Fruit fly (Drosophila melanogaster) whole organism, embryonic: ENCODE results near the gene bib.

Experiments
- Abd-B ChIP-seq: fragments of 200-800 bp; sonication (Bioruptor generic); optimal IDR thresholded peaks from 2 replicates; lab custom pipeline; 2018; ENCODE audit warnings: missing biosample characterization, mild to moderate bottlenecking, missing genetic modification characterization, moderate library complexity
- Bteb2 ChIP-seq: fragments of 200-800 bp; sonication (Bioruptor generic); optimal IDR thresholded peaks from 2 replicates; lab custom pipeline; 2016; ENCODE audit warnings: missing biosample characterization, missing genetic modification characterization
- CG10366 ChIP-seq: fragments of 200-800 bp; sonication (Bioruptor generic); IDR thresholded peaks from 2 replicates; pipeline ENCODE4 v1.3.6; 2022; ENCODE audit warnings: missing biosample characterization, missing genetic modification characterization
- CG11695 ChIP-seq: fragments of 200-800 bp; sonication (Bioruptor generic); IDR thresholded peaks from 3 replicates; pipeline ENCODE4 v1.3.6; 2022; ENCODE audit warnings: missing biosample characterization, missing genetic modification characterization
- CG11696 ChIP-seq: fragments of 200-800 bp; sonication (Bioruptor generic); IDR thresholded peaks from 2 replicates; pipeline ENCODE4 v1.3.6; 2022; ENCODE audit warnings: missing biosample characterization, missing genetic modification characterization
- CG11723 ChIP-seq: fragments of 200-800 bp; sonication (Bioruptor generic); optimal IDR thresholded peaks from 2 replicates; lab custom pipeline; 2017; ENCODE audit warnings: missing biosample characterization, mild to moderate bottlenecking, missing genetic modification characterization
- CG1233 ChIP-seq: fragments of 200-800 bp; sonication (Bioruptor generic); optimal IDR thresholded peaks from 4 replicates; lab custom pipeline; 2018; ENCODE audit warnings: missing biosample characterization, mild to moderate bottlenecking, missing genetic modification characterization
- CG14860 ChIP-seq: fragments of 200-800 bp; sonication (Bioruptor generic); IDR thresholded peaks from 3 replicates; pipeline ENCODE4 v1.3.6; 2022; ENCODE audit warnings: missing biosample characterization, missing genetic modification characterization; ENCODE audit not compliant: partially characterized antibody
- CG15514 ChIP-seq: fragments of 200-800 bp; sonication (Bioruptor generic); optimal IDR thresholded peaks from 3 replicates; lab custom pipeline; 2017; ENCODE audit warnings: missing biosample characterization, missing genetic modification characterization, mild to moderate bottlenecking, moderate library complexity, missing genetic modification reagents
- CG17829 ChIP-seq: fragments of 200-800 bp; optimal IDR thresholded peaks from 2 replicates; lab custom pipeline; 2019; ENCODE audit warnings: missing biosample characterization, mild to moderate bottlenecking, missing genetic modification characterization, moderate library complexity
- CG2678 ChIP-seq: fragments of 200-800 bp; sonication (Bioruptor generic); optimal IDR thresholded peaks from 3 replicates; lab custom pipeline; 2019; ENCODE audit warnings: missing biosample characterization, mild to moderate bottlenecking, missing genetic modification characterization, moderate library complexity
- CG30020 ChIP-seq: fragments of 200-800 bp; optimal IDR thresholded peaks from 2 replicates; lab custom pipeline; 2019; ENCODE audit warnings: missing biosample characterization, mild to moderate bottlenecking, missing genetic modification characterization, moderate library complexity
- CG34224 ChIP-seq: fragments of 200-800 bp; sonication (Bioruptor generic); IDR thresholded peaks from 3 replicates; pipeline ENCODE4 v1.3.6; 2022; ENCODE audit warnings: missing biosample characterization, missing genetic modification characterization; ENCODE audit not compliant: partially characterized antibody
- CG3838 ChIP-seq: fragments of 200-800 bp; sonication (Bioruptor generic); optimal IDR thresholded peaks from 3 replicates; lab custom pipeline; 2016; ENCODE audit warnings: missing biosample characterization, missing genetic modification characterization
- CG4617 ChIP-seq: fragments of 200-800 bp; sonication (Bioruptor generic); optimal IDR thresholded peaks from 3 replicates; lab custom pipeline; 2016; ENCODE audit warnings: missing biosample characterization, missing genetic modification characterization, borderline replicate concordance
- CG4820 ChIP-seq: fragments of 200-800 bp; sonication (Bioruptor generic); optimal IDR thresholded peaks from 3 replicates; lab custom pipeline; 2016; ENCODE audit warnings: missing biosample characterization, missing genetic modification characterization
- CG6854 ChIP-seq: fragments of 200-800 bp; sonication (Bioruptor generic); optimal IDR thresholded peaks from 3 replicates; lab custom pipeline; 2017; ENCODE audit warnings: missing biosample characterization, mild to moderate bottlenecking, missing genetic modification characterization
- CG7839 ChIP-seq: fragments of 200-800 bp; sonication (Bioruptor generic); optimal IDR thresholded peaks from 3 replicates; lab custom pipeline; 2018; ENCODE audit warnings: missing biosample characterization, mild to moderate bottlenecking, missing genetic modification characterization, moderate library complexity
- CG8924 ChIP-seq: fragments of 200-800 bp; optimal IDR thresholded peaks from 3 replicates; lab custom pipeline; 2019; ENCODE audit warnings: missing biosample characterization, mild to moderate bottlenecking, missing genetic modification characterization, moderate library complexity
- Camta ChIP-seq: fragments of 200-800 bp; sonication (Bioruptor generic); optimal IDR thresholded peaks from 2 replicates; lab custom pipeline; 2016; ENCODE audit warnings: missing biosample characterization, missing genetic modification characterization
- D19A ChIP-seq: fragments of 200-800 bp; optimal IDR thresholded peaks from 3 replicates; lab custom pipeline; 2019; ENCODE audit warnings: missing biosample characterization, mild to moderate bottlenecking, missing genetic modification characterization, moderate library complexity
- Doc2 ChIP-seq: fragments of 200-800 bp; sonication (Bioruptor generic); IDR thresholded peaks from 2 replicates; pipeline ENCODE4 v1.3.6; 2022; ENCODE audit warnings: missing biosample characterization, missing genetic modification characterization
- Hey ChIP-seq: fragments of 200-800 bp; sonication (Bioruptor generic); optimal IDR thresholded peaks from 3 replicates; lab custom pipeline; 2018; ENCODE audit warnings: missing biosample characterization, mild to moderate bottlenecking, missing genetic modification characterization
- Meics ChIP-seq: fragments of 200-800 bp; sonication (Bioruptor generic); optimal IDR thresholded peaks from 2 replicates; lab custom pipeline; 2017; ENCODE audit warnings: missing biosample characterization, mild to moderate bottlenecking, missing genetic modification characterization
- Mes4 ChIP-seq: fragments of 200-800 bp; sonication (Bioruptor generic); optimal IDR thresholded peaks from 2 replicates; lab custom pipeline; 2016; ENCODE audit warnings: missing biosample characterization, missing genetic modification characterization
- Myb ChIP-seq: fragments of 200-800 bp; sonication (Bioruptor generic); optimal IDR thresholded peaks from 2 replicates; lab custom pipeline; 2016; ENCODE audit warnings: missing biosample characterization, missing genetic modification characterization
- Neu2 ChIP-seq: fragments of 200-800 bp; sonication (Bioruptor generic); optimal IDR thresholded peaks from 3 replicates; lab custom pipeline; 2016; ENCODE audit warnings: missing biosample characterization, missing genetic modification characterization, borderline replicate concordance
- Optix ChIP-seq: fragments of 200-800 bp; sonication (Bioruptor generic); IDR thresholded peaks from 3 replicates; pipeline ENCODE4 v1.3.6; 2022; ENCODE audit warnings: missing biosample characterization, missing genetic modification characterization
- PHDP ChIP-seq: fragments of 200-800 bp; sonication (Bioruptor generic); optimal IDR thresholded peaks from 3 replicates; lab custom pipeline; 2018; ENCODE audit warnings: missing biosample characterization, mild to moderate bottlenecking, missing genetic modification characterization, moderate library complexity
- Poxn ChIP-seq: fragments of 200-800 bp; sonication (Bioruptor generic); IDR thresholded peaks from 2 replicates; pipeline ENCODE4 v1.3.6; 2022; ENCODE audit warnings: missing biosample characterization, missing genetic modification characterization
- Sox100B ChIP-seq: fragments of 200-800 bp; sonication (Bioruptor generic); optimal IDR thresholded peaks from 3 replicates; lab custom pipeline; 2018; ENCODE audit warnings: missing biosample characterization, mild to moderate bottlenecking, missing genetic modification characterization
- al ChIP-seq: fragments of 200-800 bp; sonication (Bioruptor generic); IDR thresholded peaks from 2 replicates; pipeline ENCODE4 v1.3.6; 2022; ENCODE audit warnings: missing biosample characterization, missing genetic modification characterization
- ato ChIP-seq: fragments of 200-800 bp; sonication (Bioruptor generic); IDR thresholded peaks from 2 replicates; pipeline ENCODE4 v1.3.6; 2022; ENCODE audit warnings: missing biosample characterization, missing genetic modification characterization; ENCODE audit not compliant: partially characterized antibody
- bcd ChIP-seq: fragments of 200-800 bp; sonication (Bioruptor generic); optimal IDR thresholded peaks from 2 replicates; lab custom pipeline; 2017; ENCODE audit warnings: missing biosample characterization, mild to moderate bottlenecking, missing genetic modification characterization
- crc ChIP-seq: fragments of 200-800 bp; sonication (Bioruptor generic); optimal IDR thresholded peaks from 2 replicates; lab custom pipeline; 2016; ENCODE audit warnings: missing biosample characterization, missing genetic modification characterization
- fd3F ChIP-seq: fragments of 200-800 bp; sonication (Bioruptor generic); optimal IDR thresholded peaks from 2 replicates; lab custom pipeline; 2018; ENCODE audit warnings: missing biosample characterization, mild to moderate bottlenecking, missing genetic modification characterization, moderate library complexity
- gem ChIP-seq: fragments of 200-800 bp; sonication (Bioruptor generic); optimal IDR thresholded peaks from 2 replicates; lab custom pipeline; 2019; ENCODE audit warnings: missing biosample characterization, mild to moderate bottlenecking, missing genetic modification characterization, moderate library complexity
- lmd ChIP-seq: fragments of 200-800 bp; sonication (Bioruptor generic); IDR thresholded peaks from 2 replicates; pipeline ENCODE4 v1.3.6; 2022; ENCODE audit warnings: missing biosample characterization, missing genetic modification characterization
- mirr ChIP-seq: fragments of 200-800 bp; sonication (Bioruptor generic); optimal IDR thresholded peaks from 3 replicates; lab custom pipeline; 2018; ENCODE audit warnings: missing biosample characterization, mild to moderate bottlenecking, missing genetic modification characterization
- nau ChIP-seq: fragments of 200-800 bp; sonication (Bioruptor generic); optimal IDR thresholded peaks from 3 replicates; lab custom pipeline; 2017; ENCODE audit warnings: missing biosample characterization, mild to moderate bottlenecking, missing genetic modification characterization, missing genetic modification reagents
- nerfin-2 ChIP-seq: fragments of 200-800 bp; sonication (Bioruptor generic); IDR thresholded peaks from 2 replicates; pipeline ENCODE4 v1.3.6; 2022; ENCODE audit warnings: missing biosample characterization, missing genetic modification characterization; ENCODE audit not compliant: partially characterized antibody
- p53 ChIP-seq: fragments of 200-800 bp; sonication (Bioruptor generic); optimal IDR thresholded peaks from 2 replicates; lab custom pipeline; 2016; ENCODE audit warnings: missing biosample characterization, missing genetic modification characterization
- sc ChIP-seq, 3 experiments: fragments of >200 bp in 2 of 3; fragments of 200-800 bp in 1 of 3; sonication (Bioruptor generic) in 1 of 3; optimal IDR thresholded peaks; 2 replicates in 2 of 3; 3 replicates in 1 of 3; lab custom pipeline; 2017; ENCODE audit warnings: mild to moderate bottlenecking in 1 of 3, missing biosample characterization in 1 of 3, missing genetic modification characterization in 1 of 3, missing genetic modification reagents in 1 of 3
- scrt ChIP-seq: fragments of 200-800 bp; sonication (Bioruptor generic); optimal IDR thresholded peaks from 2 replicates; lab custom pipeline; 2018; ENCODE audit warnings: missing biosample characterization, mild to moderate bottlenecking, missing genetic modification characterization, moderate library complexity
- sd ChIP-seq: fragments of 200-800 bp; sonication (Bioruptor generic); optimal IDR thresholded peaks from 3 replicates; lab custom pipeline; 2018; ENCODE audit warnings: missing biosample characterization, mild to moderate bottlenecking, missing genetic modification characterization, moderate library complexity
- sens ChIP-seq: fragments of 200-800 bp; sonication (Bioruptor generic); peaks from one replicate; lab custom pipeline; 2016; ENCODE audit warnings: missing biosample characterization, missing genetic modification characterization
- sisA ChIP-seq: fragments of 200-800 bp; sonication (Bioruptor generic); IDR thresholded peaks from 2 replicates; pipeline ENCODE4 v1.3.6; 2022; ENCODE audit warnings: missing biosample characterization, missing genetic modification characterization
- vvl ChIP-seq: fragments of 200-800 bp; sonication (Bioruptor generic); IDR thresholded peaks from 2 replicates; pipeline ENCODE4 v1.3.6; 2022; ENCODE audit warnings: missing biosample characterization, missing genetic modification characterization
- yki ChIP-seq: fragments of >200 bp; optimal IDR thresholded peaks from 3 replicates; lab custom pipeline; 2018
- z ChIP-seq: fragments of 200-800 bp; sonication (Bioruptor generic); IDR thresholded peaks from 3 replicates; pipeline ENCODE4 v1.3.6; 2022; ENCODE audit warnings: missing biosample characterization, missing genetic modification characterization
- zfh2 ChIP-seq: fragments of 200-800 bp; sonication (Bioruptor generic); optimal IDR thresholded peaks from 2 replicates; lab custom pipeline; 2016; ENCODE audit warnings: missing biosample characterization, missing genetic modification characterization

The bib gene

DNA sequence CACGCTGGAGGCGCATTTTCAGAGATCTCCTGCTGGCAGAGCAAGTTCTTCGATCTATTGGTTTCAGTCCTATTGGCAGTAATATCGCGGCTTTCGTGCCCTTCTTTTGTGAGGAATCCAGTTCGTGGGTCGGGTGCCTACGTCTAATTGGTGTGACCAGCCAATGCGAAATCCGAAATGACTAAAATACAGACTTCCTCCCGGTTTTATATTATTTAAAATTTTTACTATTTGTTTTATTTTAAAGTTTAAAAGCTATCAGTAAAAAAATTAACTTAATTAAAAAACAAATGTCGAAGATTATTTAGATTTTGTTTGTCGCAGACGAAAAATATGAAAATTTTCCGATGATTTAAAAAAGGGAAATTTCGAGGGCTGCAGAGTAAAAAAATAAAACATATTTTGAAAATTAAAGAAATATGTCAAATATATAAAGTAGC is 20.8 kb upstream of the bib start, which contains the start of gene CG5850:
Gene CG5850 (minus strand): TSS at position 347 of the 440 bp plus-strand sequence.
- TF ChIP-seq lmd (GFP tag; lab: Robert Waterston, UW) = no peak
- no peak for TF ChIP-seq sc (optimal IDR thresholded peaks at IDR 0.05; lab: Kevin White, UChicago)
- TF ChIP-seq sc (GFP tag; optimal IDR thresholded peaks at IDR 0.05; lab: Kevin White, UChicago) = no peak
- no peak for TF ChIP-seq Mes4 (GFP tag; lab: Kevin White, UChicago)
- TF ChIP-seq Abd-B (GFP tag; lab: Kevin White, UChicago) = no peak
- no peak for TF ChIP-seq CG14860 (GFP tag; lab: Robert Waterston, UW)
- no peak for TF ChIP-seq zfh2 (GFP tag; lab: Kevin White, UChicago)
- no peak for TF ChIP-seq crc (GFP tag; lab: Kevin White, UChicago)
- no peak for TF ChIP-seq CG10366 (GFP tag; lab: Robert Waterston, UW)
- TF ChIP-seq CG17829 (tag; lab: Kevin White, UChicago) = peak; percentile 33
- no peak for TF ChIP-seq sisA (GFP tag; lab: Robert Waterston, UW)
- TF ChIP-seq z (GFP tag; lab: Robert Waterston, UW) = no peak
- TF ChIP-seq D19A (tag; lab: Kevin White, UChicago) = peak; percentile 38
- no peak for TF ChIP-seq Camta
- no peak for TF ChIP-seq Optix (GFP tag; lab: Robert Waterston, UW)
- no peak for TF ChIP-seq CG11695 (GFP tag; lab: Robert Waterston, UW)
- no peak for TF ChIP-seq ato (GFP tag; lab: Robert Waterston, UW)
- TF ChIP-seq Poxn (GFP tag; lab: Robert Waterston, UW) = no peak
- no peak for TF ChIP-seq nerfin-2 (GFP tag; lab: Robert Waterston, UW)
- no peak for TF ChIP-seq CG6854
- TF ChIP-seq Hey (tag; lab: Kevin White, UChicago) = no peak
- TF ChIP-seq Sox100B (GFP tag; lab: Kevin White, UChicago) = peak; percentile 54
- no peak for TF ChIP-seq al (GFP tag; lab: Robert Waterston, UW)
- TF ChIP-seq Doc2 (GFP tag; lab: Robert Waterston, UW) = no peak
- TF ChIP-seq Neu2 (GFP tag; lab: Kevin White, UChicago) = no peak
- no peak for TF ChIP-seq vvl
- peak; percentile 35 for TF ChIP-seq CG7839 (tag; lab: Kevin White, UChicago)
- TF ChIP-seq scrt = peak; percentile 26
- TF ChIP-seq Bteb2 (GFP tag; lab: Kevin White, UChicago) = no peak
- peak; percentile 15 for TF ChIP-seq sd
- no peak for TF ChIP-seq nau (GFP tag; lab: Kevin White, UChicago)
- no peak for TF ChIP-seq CG1233 (GFP tag; lab: Kevin White, UChicago)
- TF ChIP-seq CG8924 = peak; percentile 31
- peak; percentile 60 for TF ChIP-seq CG4617 (GFP tag; lab: Kevin White, UChicago)
- TF ChIP-seq bcd (GFP tag; lab: Kevin White, UChicago) = no peak
- no peak for TF ChIP-seq CG3838
- TF ChIP-seq PHDP (tag; lab: Kevin White, UChicago) = peak; percentile 45
- no peak for TF ChIP-seq yki (lab: Kevin White, UChicago)
- no peak for TF ChIP-seq p53 (GFP tag; lab: Kevin White, UChicago)
- TF ChIP-seq CG4820 (GFP tag; lab: Kevin White, UChicago) = no peak
- TF ChIP-seq sens (GFP tag; lab: Kevin White, UChicago) = peak; percentile 25
- TF ChIP-seq fd3F (GFP tag; lab: Kevin White, UChicago) = no peak
- no peak for TF ChIP-seq mirr (GFP tag; lab: Kevin White, UChicago)
- TF ChIP-seq CG11696 (GFP tag; lab: Robert Waterston, UW) = no peak
- TF ChIP-seq CG15514 (GFP tag; lab: Kevin White, UChicago) = peak; percentile 32
- TF ChIP-seq CG34224 (GFP tag; lab: Robert Waterston, UW) = 0 out of 3 replicates have a peak, but pooled peaks have one; percentile 25
- TF ChIP-seq Myb (GFP tag; lab: Kevin White, UChicago) = no peak
- TF ChIP-seq CG30020 (tag; lab: Kevin White, UChicago) = peak; percentile 48
- TF ChIP-seq CG2678 = peak; percentile 43
- TF ChIP-seq gem (tag; lab: Kevin White, UChicago) = peak; percentile 53
- TF ChIP-seq CG11723 = no peak
- peak; percentile 1 for TF ChIP-seq Meics
